Fruit fly (Drosophila melanogaster) whole organism, adult: Measurements from ENCODE around the gene chas.

Experiments used
- CG11617 ChIP-seq: fragments of 200-800 bp; sonication (Bioruptor generic); optimal IDR thresholded peaks from 2 replicates; lab custom pipeline; 2017; ENCODE audit warnings: mild to moderate bottlenecking, missing biosample characterization, missing genetic modification reagents, missing genetic modification characterization
- CG12768 ChIP-seq: fragments of 200-800 bp; sonication (Bioruptor generic); optimal IDR thresholded peaks from 2 replicates; lab custom pipeline; 2017; ENCODE audit warnings: missing biosample characterization, missing genetic modification characterization, mild to moderate bottlenecking, moderate library complexity, missing genetic modification reagents
- CG14711 ChIP-seq: fragments of 200-800 bp; sonication (Bioruptor generic); optimal IDR thresholded peaks from 2 replicates; lab custom pipeline; 2018; ENCODE audit warnings: missing biosample characterization, mild to moderate bottlenecking, missing genetic modification characterization, moderate library complexity
- CG1620 ChIP-seq: fragments of 200-800 bp; sonication (Bioruptor generic); optimal IDR thresholded peaks from 2 replicates; lab custom pipeline; 2016; ENCODE audit warnings: missing biosample characterization, missing genetic modification characterization
- CG33017 ChIP-seq: fragments of 200-800 bp; sonication (Bioruptor generic); optimal IDR thresholded peaks from 2 replicates; lab custom pipeline; 2018; ENCODE audit warnings: missing biosample characterization, mild to moderate bottlenecking, missing genetic modification characterization, moderate library complexity
- CG5204 ChIP-seq: fragments of 200-800 bp; sonication (Bioruptor generic); optimal IDR thresholded peaks from 2 replicates; lab custom pipeline; 2016; ENCODE audit warnings: missing biosample characterization, missing genetic modification characterization
- CG7045 ChIP-seq: fragments of 200-800 bp; sonication (Bioruptor generic); optimal IDR thresholded peaks from 2 replicates; lab custom pipeline; 2017; ENCODE audit warnings: missing biosample characterization, mild to moderate bottlenecking, missing genetic modification characterization
- CG7101 ChIP-seq: fragments of 200-800 bp; sonication (Bioruptor generic); optimal IDR thresholded peaks from 2 replicates; lab custom pipeline; 2018; ENCODE audit warnings: missing biosample characterization, mild to moderate bottlenecking, missing genetic modification characterization, moderate library complexity
- Clk ChIP-seq: fragments of 200-800 bp; sonication (Bioruptor generic); optimal IDR thresholded peaks from 2 replicates; lab custom pipeline; 2017; ENCODE audit warnings: missing biosample characterization, missing genetic modification characterization
- Crg-1 ChIP-seq: fragments of 200-800 bp; sonication (Bioruptor generic); optimal IDR thresholded peaks from 2 replicates; lab custom pipeline; 2016; ENCODE audit warnings: missing biosample characterization, missing genetic modification characterization
- Hr96 ChIP-seq: fragments of 200-800 bp; sonication (Bioruptor generic); optimal IDR thresholded peaks from 2 replicates; lab custom pipeline; 2016; ENCODE audit warnings: missing biosample characterization, missing genetic modification characterization
- Mnt ChIP-seq: fragments of 200-800 bp; sonication (Bioruptor generic); optimal IDR thresholded peaks from 2 replicates; lab custom pipeline; 2016; ENCODE audit warnings: missing biosample characterization, mild to moderate bottlenecking, missing genetic modification characterization
- bab1 ChIP-seq: fragments of 200-800 bp; sonication (Bioruptor generic); optimal IDR thresholded peaks from 3 replicates; lab custom pipeline; 2019; ENCODE audit warnings: missing biosample characterization, mild to moderate bottlenecking, missing genetic modification characterization, moderate library complexity
- cic ChIP-seq: fragments of 200-800 bp; sonication (Bioruptor generic); optimal IDR thresholded peaks from 2 replicates; lab custom pipeline; 2017; ENCODE audit warnings: missing biosample characterization, mild to moderate bottlenecking, missing genetic modification characterization, moderate library complexity
- cnc ChIP-seq, 2 experiments: fragments of >200 bp; optimal IDR thresholded peaks; 2 replicates each; lab custom pipeline; 2017
- kay ChIP-seq: fragments of 200-800 bp; sonication (Bioruptor generic); peaks from one replicate; lab custom pipeline; 2016; ENCODE audit warnings: missing biosample characterization, missing genetic modification characterization, borderline replicate concordance
- ovo ChIP-seq: fragments of 200-800 bp; sonication (Bioruptor generic); optimal IDR thresholded peaks from 2 replicates; lab custom pipeline; 2016; ENCODE audit warnings: missing biosample characterization, missing genetic modification characterization
- pad ChIP-seq: fragments of 200-800 bp; sonication (Bioruptor generic); optimal IDR thresholded peaks from 3 replicates; lab custom pipeline; 2017; ENCODE audit warnings: missing biosample characterization, missing genetic modification characterization, mild to moderate bottlenecking, moderate library complexity, missing genetic modification reagents
- tj ChIP-seq: fragments of 200-800 bp; sonication (Bioruptor generic); optimal IDR thresholded peaks from 3 replicates; lab custom pipeline; 2017; ENCODE audit warnings: missing biosample characterization, mild to moderate bottlenecking, missing genetic modification characterization, moderate library complexity
- toe ChIP-seq: fragments of 200-800 bp; sonication (Bioruptor generic); optimal IDR thresholded peaks from 2 replicates; lab custom pipeline; 2016; ENCODE audit warnings: missing biosample characterization, missing genetic modification characterization

The chas gene

DNA sequence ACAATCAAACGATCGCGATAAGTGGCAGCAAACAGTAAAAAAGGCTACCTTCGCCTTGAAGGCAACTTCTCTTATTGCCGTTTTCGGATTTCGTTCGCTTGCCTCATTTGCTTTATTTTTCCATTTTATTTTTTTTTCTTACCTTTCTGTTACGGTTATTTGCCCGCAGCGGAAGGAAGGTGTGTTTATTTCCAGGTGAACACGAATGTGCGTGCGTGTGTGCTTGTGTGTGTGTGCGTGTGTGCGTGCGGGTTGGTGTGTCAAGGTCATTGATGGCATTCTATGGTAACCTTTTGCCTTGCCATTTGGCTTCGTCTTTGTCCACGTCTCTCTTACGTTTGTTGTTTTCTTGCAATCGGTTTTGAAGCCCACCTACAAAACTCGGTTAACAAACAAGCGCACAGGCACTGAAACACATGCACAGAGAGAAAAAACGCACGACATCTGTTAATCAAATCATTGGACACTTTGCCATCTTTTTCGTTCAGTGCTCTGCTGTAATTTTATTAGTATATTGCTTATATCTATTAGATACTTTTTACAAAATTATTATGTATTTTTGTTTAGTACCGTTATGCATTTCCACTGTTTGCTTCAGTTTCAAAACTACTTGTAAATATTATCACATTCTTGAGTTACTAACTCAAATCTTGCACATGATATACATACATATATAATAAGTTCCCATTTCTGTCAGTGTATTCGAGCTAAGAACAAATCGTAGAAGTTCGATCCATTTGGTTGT, 14.6 kb upstream of the chas start:
- TF ChIP-seq Clk (GFP tag; lab: Kevin White, UChicago) (no peak), CG12768 (no peak), tj (GFP tag; lab: Kevin White, UChicago) (no peak), CG7101 (tag; lab: Kevin White, UChicago) (no peak), toe (GFP tag; lab: Kevin White, UChicago) (no peak), ovo (GFP tag; lab: Kevin White, UChicago) (no peak), CG1620 (GFP tag; lab: Kevin White, UChicago) (no peak), cic (GFP tag; lab: Kevin White, UChicago) (no peak), cnc (optimal IDR thresholded peaks at IDR 0.05; lab: Kevin White, UChicago) (no peak), pad (GFP tag; lab: Kevin White, UChicago) (no peak), Mnt (no peak)

DNA sequence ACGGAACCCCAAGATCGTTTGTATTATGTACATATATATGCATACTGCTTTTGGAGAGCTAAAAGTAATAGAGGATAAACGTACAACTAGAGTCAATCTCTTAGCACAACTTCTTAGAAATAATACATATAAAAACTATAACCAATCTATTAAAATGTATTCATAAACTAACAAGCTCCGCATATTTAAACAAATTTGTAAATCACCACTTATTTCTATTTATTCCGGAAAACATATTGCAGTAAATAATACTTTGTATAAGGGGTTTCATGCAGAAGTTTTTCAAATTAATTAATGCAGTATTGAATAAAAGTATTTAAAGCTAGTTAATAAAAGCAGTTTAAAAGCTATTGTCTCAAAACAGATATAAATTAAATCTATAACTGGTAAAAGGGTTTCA, 13.9 kb upstream of the chas start:
- TF ChIP-seq cic (GFP tag; lab: Kevin White, UChicago) (no peak), kay (GFP tag; lab: Kevin White, UChicago) (no peak), Crg-1 (GFP tag; lab: Kevin White, UChicago) (no peak), CG12768 (no peak), toe (GFP tag; lab: Kevin White, UChicago) (no peak), CG14711 (no peak), CG7045 (no peak), CG7101 (tag; lab: Kevin White, UChicago) (no peak), CG33017 (tag; lab: Kevin White, UChicago) (no peak), ovo (GFP tag; lab: Kevin White, UChicago) (no peak), Mnt (no peak), Hr96 (GFP tag; lab: Kevin White, UChicago) (no peak)

DNA sequence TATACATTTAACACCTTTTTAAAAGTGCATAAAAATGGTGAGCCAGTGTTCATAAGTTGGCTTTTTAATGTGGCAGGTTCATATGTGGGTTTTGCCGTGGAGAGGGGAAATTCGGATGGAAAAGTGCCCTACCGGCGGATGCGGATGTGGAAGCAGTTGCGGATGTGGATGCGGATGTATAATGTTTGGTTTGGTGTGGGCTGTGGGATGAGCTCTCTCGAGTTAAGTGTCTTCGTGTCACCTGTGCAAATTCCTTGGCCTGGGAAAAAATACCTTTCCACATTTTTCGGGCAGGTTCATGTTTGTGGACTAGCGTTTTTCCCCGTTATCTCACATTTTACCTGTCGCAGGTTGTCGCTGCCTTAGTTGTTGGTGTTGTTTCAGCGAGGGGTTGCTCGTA, 13.4 kb upstream of the chas start:
- no peak for TF ChIP-seq tj (GFP tag; lab: Kevin White, UChicago)
- TF ChIP-seq CG7101 (tag; lab: Kevin White, UChicago) = no peak
- no peak for TF ChIP-seq kay (GFP tag; lab: Kevin White, UChicago)
- TF ChIP-seq CG1620 (GFP tag; lab: Kevin White, UChicago) = no peak
- no peak for TF ChIP-seq toe (GFP tag; lab: Kevin White, UChicago)
- TF ChIP-seq Crg-1 (GFP tag; lab: Kevin White, UChicago) = no peak
- no peak for TF ChIP-seq CG5204 (GFP tag; lab: Kevin White, UChicago)
- no peak for TF ChIP-seq cic (GFP tag; lab: Kevin White, UChicago)
- no peak for TF ChIP-seq Hr96 (GFP tag; lab: Kevin White, UChicago)
- TF ChIP-seq ovo (GFP tag; lab: Kevin White, UChicago) = no peak
- no peak for TF ChIP-seq CG11617 (GFP tag; lab: Kevin White, UChicago)
- no peak for TF ChIP-seq bab1
- TF ChIP-seq CG14711 = no peak
- TF ChIP-seq CG33017 (tag; lab: Kevin White, UChicago) = no peak
- TF ChIP-seq Mnt = no peak
- no peak for TF ChIP-seq CG7045
- TF ChIP-seq CG12768 = no peak
- TF ChIP-seq Clk (GFP tag; lab: Kevin White, UChicago) = no peak
- TF ChIP-seq cnc (optimal IDR thresholded peaks at IDR 0.05; lab: Kevin White, UChicago) = no peak
- TF ChIP-seq pad (GFP tag; lab: Kevin White, UChicago) = no peak

DNA sequence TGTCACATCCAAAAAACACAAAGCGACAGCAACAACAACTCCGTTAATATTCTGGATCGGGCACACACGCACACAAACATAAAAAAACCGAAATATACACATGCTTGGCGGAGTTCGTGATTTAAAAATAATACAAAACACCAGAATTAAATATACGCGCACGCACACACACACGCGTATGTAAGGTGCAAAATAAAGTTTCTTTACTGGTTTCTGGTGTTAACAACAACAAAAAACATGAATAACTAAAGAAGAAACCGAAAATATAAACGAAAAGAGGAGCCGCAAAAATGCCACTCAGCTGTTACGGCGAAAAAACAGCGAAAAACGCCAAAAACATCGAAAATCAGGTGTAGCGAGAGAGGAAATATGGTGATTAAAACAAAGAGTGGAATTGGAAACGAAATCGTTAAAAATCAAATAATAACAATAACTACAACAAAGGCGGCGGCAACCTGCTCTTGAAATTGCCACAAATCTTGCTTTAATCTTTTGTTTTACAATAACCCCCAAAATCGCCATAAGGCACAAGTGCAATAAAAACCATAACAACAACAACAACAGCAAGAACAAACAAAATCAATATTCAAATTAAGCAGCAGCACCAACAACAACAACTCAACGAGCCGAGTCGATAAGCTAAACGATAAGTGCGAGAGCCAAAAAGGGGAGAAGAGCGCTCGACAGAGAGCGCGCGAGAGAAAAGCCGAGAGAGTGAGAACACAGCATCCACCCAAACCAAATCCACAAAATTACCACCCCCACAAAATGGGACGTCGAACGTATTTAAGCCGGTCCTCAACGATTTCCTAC, 11.9 kb upstream of the chas start:
- TF ChIP-seq CG33017 (tag; lab: Kevin White, UChicago) = no peak
- TF ChIP-seq pad (GFP tag; lab: Kevin White, UChicago) = peak; percentile 50
- no peak for TF ChIP-seq ovo (GFP tag; lab: Kevin White, UChicago)
- TF ChIP-seq tj (GFP tag; lab: Kevin White, UChicago) = peak; percentile 73
- no peak for TF ChIP-seq Crg-1 (GFP tag; lab: Kevin White, UChicago)
- TF ChIP-seq Clk (GFP tag; lab: Kevin White, UChicago) = no peak
- no peak for TF ChIP-seq CG11617 (GFP tag; lab: Kevin White, UChicago)

DNA sequence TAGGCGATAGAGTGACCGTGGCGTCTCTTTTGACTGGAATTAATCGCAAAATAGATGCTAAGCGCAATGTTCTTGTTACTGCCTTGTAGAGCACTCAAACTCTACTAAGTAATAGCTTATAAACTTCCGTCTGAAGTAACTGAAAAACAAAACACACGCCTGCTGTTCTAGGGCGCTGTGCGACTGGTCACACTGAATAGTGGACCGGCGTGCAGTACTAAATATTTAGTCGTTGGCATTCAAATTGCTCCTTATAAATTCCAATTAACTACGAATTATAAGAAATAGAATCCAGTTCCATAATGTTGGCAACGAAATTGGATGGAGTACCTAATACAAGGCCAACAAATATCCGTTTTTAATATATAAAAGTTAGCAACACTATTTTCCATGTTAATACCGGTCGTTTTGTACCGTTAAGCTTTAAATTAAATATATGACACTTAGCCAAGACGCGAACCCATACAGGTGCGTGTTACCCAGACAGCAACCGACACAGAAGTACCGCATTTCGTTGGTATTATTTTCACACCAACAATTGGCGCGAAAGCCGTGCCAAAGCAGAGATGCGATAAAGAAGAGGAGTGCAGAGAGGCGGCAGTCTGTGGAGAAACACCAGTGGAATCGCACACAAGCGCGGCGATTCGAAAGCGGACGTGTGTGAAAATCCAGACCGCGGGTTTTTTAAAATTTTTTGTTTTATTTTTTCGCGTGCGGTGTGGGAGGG, 11.2 kb upstream of the chas start, which contains the start of the genes CG8173 and raskol:
Gene CG8173, minus strand, starts transcription at position 108 of the 727 bp plus-strand sequence.
Gene raskol, plus strand, starts transcription at position 599 of the 727 bp plus-strand sequence.
- TF ChIP-seq kay (GFP tag; lab: Kevin White, UChicago) = peak; percentile 68
- no peak for TF ChIP-seq CG33017 (tag; lab: Kevin White, UChicago)
- TF ChIP-seq Hr96 (GFP tag; lab: Kevin White, UChicago) = no peak
- no peak for TF ChIP-seq CG5204 (GFP tag; lab: Kevin White, UChicago)
- TF ChIP-seq ovo (GFP tag; lab: Kevin White, UChicago) = no peak
- TF ChIP-seq CG1620 (GFP tag; lab: Kevin White, UChicago) = peak; percentile 34
- no peak for TF ChIP-seq CG12768
- TF ChIP-seq Crg-1 (GFP tag; lab: Kevin White, UChicago) = no peak
- no peak for TF ChIP-seq CG14711
- TF ChIP-seq Clk (GFP tag; lab: Kevin White, UChicago) = no peak
- no peak for TF ChIP-seq cnc (optimal IDR thresholded peaks at IDR 0.05; lab: Kevin White, UChicago)
- TF ChIP-seq tj (GFP tag; lab: Kevin White, UChicago) = no peak
- TF ChIP-seq bab1 = peak; percentile 54
- peak; percentile 18 for TF ChIP-seq Mnt
- no peak for TF ChIP-seq pad (GFP tag; lab: Kevin White, UChicago)
- TF ChIP-seq toe (GFP tag; lab: Kevin White, UChicago) = no peak
- TF ChIP-seq cic (GFP tag; lab: Kevin White, UChicago) = no peak
- TF ChIP-seq CG7101 (tag; lab: Kevin White, UChicago) = peak; percentile 8
- TF ChIP-seq CG11617 (GFP tag; lab: Kevin White, UChicago) = no peak
